Fruit fly (Drosophila melanogaster): ENCODE measurements around the gene CG1840.

DNA sequence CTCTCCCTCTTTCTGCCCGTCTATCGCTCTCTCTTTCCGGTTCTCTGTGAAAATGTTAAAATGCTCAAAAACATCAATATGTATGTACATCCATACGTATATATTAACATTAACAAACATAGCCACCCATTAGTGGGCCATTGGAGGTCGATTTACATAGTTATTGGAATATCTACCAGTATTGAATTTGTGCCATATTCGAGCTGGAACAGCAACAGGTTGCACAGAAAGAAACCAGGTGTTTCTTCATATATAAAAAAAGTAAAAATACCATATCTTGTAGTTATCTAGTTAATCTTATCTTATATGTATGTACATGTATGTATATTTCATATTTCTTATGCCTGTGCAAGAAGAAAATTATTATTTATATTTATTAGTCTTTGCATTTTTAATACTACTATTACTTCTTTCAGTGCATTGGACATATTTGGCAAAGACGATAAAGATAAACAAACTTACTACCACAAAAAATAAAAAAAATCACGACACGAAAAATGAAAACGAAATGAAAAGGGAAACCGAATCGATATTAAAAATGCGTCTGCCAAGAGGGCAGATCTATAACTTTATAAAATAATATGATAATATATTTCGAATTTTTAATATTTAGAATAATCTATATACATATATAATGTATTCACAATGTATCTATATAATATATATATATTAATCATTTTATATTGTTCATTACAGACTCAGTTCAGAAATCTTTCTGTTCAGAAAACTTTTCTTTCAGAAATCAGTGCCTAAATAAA, 39.5 kb upstream of the CG1840 start:
- no peak for TF ChIP-seq Mio (GFP tag; optimal IDR thresholded peaks at IDR 0.05)
- no peak for TF ChIP-seq lola (GFP tag; optimal IDR thresholded peaks at IDR 0.05)
- TF ChIP-seq Hr83 (GFP tag; optimal IDR thresholded peaks at IDR 0.05; ENCODE audit: poor library complexity, severe bottlenecking): no peak
- no peak for TF ChIP-seq usp (GFP tag; optimal IDR thresholded peaks at IDR 0.05)
- TF ChIP-seq pan (optimal IDR thresholded peaks at IDR 0.05): no peak
- no peak for TF ChIP-seq tai (GFP tag; optimal IDR thresholded peaks at IDR 0.05)
- TF ChIP-seq Abd-B (GFP tag; optimal IDR thresholded peaks at IDR 0.05): no peak
- no peak for TF ChIP-seq psq (GFP tag; optimal IDR thresholded peaks at IDR 0.05)
- TF ChIP-seq br (GFP tag; optimal IDR thresholded peaks at IDR 0.05): no peak
- TF ChIP-seq jim (GFP tag; optimal IDR thresholded peaks at IDR 0.05): no peak
- no peak for TF ChIP-seq dmrt93B (GFP tag; optimal IDR thresholded peaks at IDR 0.05)
